Fruit fly (Drosophila melanogaster): ENCODE measurements around the gene CG13482.

- TF ChIP-seq CTCF (optimal IDR thresholded peaks at IDR 0.05), result no peak
- no peak for TF ChIP-seq CG8478 (optimal IDR thresholded peaks at IDR 0.05)
These were observed 25.3 kb upstream of the CG13482 start for dm6 chr3L:14303848-14304247.
